Worm (Caenorhabditis elegans) whole organism, young adult: ENCODE measurements around the gene T07C4.3.

Source experiments
- F33H1.4 ChIP-seq: fragments of 200-800 bp; sonication (Bioruptor generic); IDR thresholded peaks from 2 replicates; pipeline ENCODE4 v1.3.6; 2022; ENCODE audit warnings: missing genetic modification reagents, missing genetic modification characterization, missing compliant biosample characterization
- F49E8.2 ChIP-seq: sonication (generic microtip); optimal IDR thresholded peaks from 3 replicates; lab custom pipeline; 2017; ENCODE audit warnings: missing genetic modification characterization, mild to moderate bottlenecking, missing compliant biosample characterization, antibody characterized with exemption, moderate library complexity; ENCODE audit not compliant: insufficient read depth
- ama-1 ChIP-seq, 3 experiments: fragments of 150-350 bp in 1 of 3; sonication (generic microtip) in 2 of 3; optimal IDR thresholded peaks; 2 replicates each; lab custom pipeline; 2014 to 2018; ENCODE audit warnings: missing biosample characterization in 2 of 3, missing genetic modification characterization in 2 of 3, missing genetic modification reagents in 2 of 3
- ccch-3 ChIP-seq: fragments of 200-800 bp; sonication (Bioruptor generic); optimal IDR thresholded peaks from 2 replicates; lab custom pipeline; 2018; ENCODE audit warnings: mild to moderate bottlenecking, missing genetic modification characterization, missing compliant biosample characterization
- dpl-1 ChIP-seq: fragments of 150-350 bp; optimal IDR thresholded peaks from 2 replicates; lab custom pipeline; 2014; ENCODE audit warnings: missing biosample characterization, missing genetic modification reagents, missing genetic modification characterization
- egl-44 ChIP-seq: fragments of 200-800 bp; sonication (Bioruptor generic); IDR thresholded peaks from 2 replicates; pipeline ENCODE4 v1.3.6; 2022; ENCODE audit warnings: missing genetic modification reagents, missing genetic modification characterization, missing compliant biosample characterization
- let-607 ChIP-seq, 2 experiments: fragments of 200-800 bp in 1 of 2; sonication (Bioruptor generic) in 1 of 2; sonication (generic microtip) in 1 of 2; optimal IDR thresholded peaks; 2 replicates each; lab custom pipeline; 2016 to 2018; ENCODE audit warnings: mild to moderate bottlenecking in 2 of 2, missing compliant biosample characterization in 2 of 2, missing genetic modification characterization in 2 of 2, moderate library complexity in 2 of 2, missing genotype in 1 of 2
- madf-3 ChIP-seq: fragments of 200-800 bp; sonication (Bioruptor generic); IDR thresholded peaks from 2 replicates; pipeline ENCODE4 v1.3.6; 2022; ENCODE audit warnings: missing genetic modification reagents, missing genetic modification characterization, missing compliant biosample characterization
- nfyb-1 ChIP-seq: fragments of 200-800 bp; sonication (Bioruptor generic); IDR thresholded peaks from 2 replicates; pipeline ENCODE4 v1.3.6; 2022; ENCODE audit warnings: missing genetic modification reagents, missing genetic modification characterization, missing compliant biosample characterization
- nhr-120 ChIP-seq: fragments of 200-800 bp; sonication (Bioruptor generic); IDR thresholded peaks from 2 replicates; pipeline ENCODE4 v1.3.6; 2022; ENCODE audit warnings: missing genetic modification characterization, missing compliant biosample characterization
- nhr-80 ChIP-seq: sonication (generic microtip); optimal IDR thresholded peaks from 2 replicates; lab custom pipeline; 2016; ENCODE audit warnings: missing genetic modification characterization, missing compliant biosample characterization
- tlf-1 ChIP-seq: fragments of 200-800 bp; sonication (Bioruptor generic); optimal IDR thresholded peaks from 2 replicates; lab custom pipeline; 2018; ENCODE audit warnings: mild to moderate bottlenecking, missing genetic modification characterization, missing compliant biosample characterization
- unc-62 ChIP-seq: fragments of 150-350 bp; optimal IDR thresholded peaks from 2 replicates; lab custom pipeline; 2014; ENCODE audit warnings: missing biosample characterization, missing genetic modification reagents, missing genetic modification characterization
- ztf-25 ChIP-seq: fragments of 200-800 bp; sonication (Bioruptor generic); IDR thresholded peaks from 2 replicates; pipeline ENCODE4 v1.3.6; 2022; ENCODE audit warnings: missing genetic modification reagents, missing genetic modification characterization, missing compliant biosample characterization

DNA sequence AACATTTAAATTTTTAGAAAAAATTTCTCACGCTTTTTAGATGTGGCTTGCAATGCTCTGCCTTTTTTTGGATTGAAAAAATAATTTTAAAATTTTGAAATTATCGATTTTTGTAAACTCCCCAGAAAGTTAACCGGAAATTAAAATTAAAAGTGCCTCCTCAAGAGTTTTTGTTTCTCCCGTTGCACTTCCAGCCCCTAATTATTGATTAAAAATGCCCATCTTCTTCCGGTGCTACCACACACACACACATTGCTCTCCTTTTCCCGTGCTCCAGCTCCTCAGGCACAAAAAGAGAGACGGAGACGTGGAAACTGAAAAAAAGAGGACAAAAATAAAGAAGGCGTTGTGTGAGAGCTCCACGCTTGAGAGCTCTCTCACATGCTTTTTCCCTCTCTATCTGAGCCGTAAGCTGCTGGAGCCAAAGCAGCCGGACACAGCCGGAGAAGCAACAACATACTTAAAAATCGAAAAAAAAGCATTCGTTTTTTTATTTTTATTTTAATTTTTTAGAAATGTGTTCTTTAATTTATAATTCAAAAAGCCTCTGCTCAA lies 15.5 kb downstream of the T07C4.3 start:
- no peak for TF ChIP-seq tlf-1
- no peak for TF ChIP-seq dpl-1
- TF ChIP-seq ama-1 (optimal IDR thresholded peaks at IDR 0.05; lab: Kevin White, UChicago), result no peak
- no peak for TF ChIP-seq ama-1 (GFP tag; optimal IDR thresholded peaks at IDR 0.05; lab: Kevin White, UChicago)
- TF ChIP-seq nhr-120 (GFP tag; lab: Robert Waterston, UW), result no peak
- no peak for TF ChIP-seq let-607 (tag; optimal IDR thresholded peaks at IDR 0.05; lab: Kevin White, UChicago)
- TF ChIP-seq unc-62 (GFP tag; lab: Kevin White, UChicago), result no peak
- no peak for TF ChIP-seq nfyb-1 (GFP tag; lab: Robert Waterston, UW)
- no peak for TF ChIP-seq nhr-80 (tag; lab: Kevin White, UChicago)
- no peak for TF ChIP-seq ztf-25 (GFP tag; lab: Robert Waterston, UW)
- no peak for TF ChIP-seq egl-44 (GFP tag; lab: Robert Waterston, UW)
- TF ChIP-seq F33H1.4 (GFP tag; lab: Robert Waterston, UW), result no peak
- TF ChIP-seq F49E8.2 (tag; lab: Kevin White, UChicago), result no peak
- no peak for TF ChIP-seq madf-3 (GFP tag; lab: Robert Waterston, UW)
- TF ChIP-seq ccch-3 (GFP tag; lab: Kevin White, UChicago), result no peak
